Worm (Caenorhabditis elegans) whole organism, midembryonic: ENCODE data around the gene mct-6.

Experiments
- T22C8.4 ChIP-seq: fragments of 200-800 bp; sonication (Bioruptor generic); IDR thresholded peaks from 2 replicates; pipeline ENCODE4 v1.3.6; 2022; ENCODE audit warnings: missing genetic modification characterization, missing compliant biosample characterization
- cog-1 ChIP-seq: sonication (generic microtip); optimal IDR thresholded peaks from 2 replicates; lab custom pipeline; 2016; ENCODE audit warnings: missing genetic modification characterization, missing compliant biosample characterization
- flt-1 ChIP-seq: fragments of 200-800 bp; sonication (Bioruptor generic); IDR thresholded peaks from 2 replicates; pipeline ENCODE4 v1.3.6; 2022; ENCODE audit warnings: missing genetic modification characterization, missing compliant biosample characterization
- med-1 ChIP-seq: sonication (generic microtip); optimal IDR thresholded peaks from 2 replicates; lab custom pipeline; 2017; ENCODE audit warnings: missing genetic modification characterization, mild to moderate bottlenecking, missing compliant biosample characterization, antibody characterized with exemption, missing genetic modification reagents; ENCODE audit not compliant: insufficient read depth
- ref-1 ChIP-seq: fragments of 200-800 bp; sonication (Bioruptor generic); conservative IDR thresholded peaks from 2 replicates; pipeline ENCODE4 v1.3.6; 2022; ENCODE audit warnings: missing genetic modification reagents, missing genetic modification characterization, missing compliant biosample characterization
- ztf-23 ChIP-seq: fragments of 200-800 bp; sonication (Bioruptor generic); IDR thresholded peaks from 2 replicates; pipeline ENCODE4 v1.3.6; 2022; ENCODE audit warnings: missing genetic modification reagents, missing genetic modification characterization, missing compliant biosample characterization
- ztf-29 ChIP-seq: fragments of 200-800 bp; sonication (Bioruptor generic); IDR thresholded peaks from 2 replicates; pipeline ENCODE4 v1.3.6; 2022; ENCODE audit warnings: missing genetic modification reagents, missing genetic modification characterization, missing compliant biosample characterization

ce11 chrX:16814913-16815312 is 44.6 kb upstream of the mct-6 start:
- TF ChIP-seq ref-1 (GFP tag; lab: Robert Waterston, UW) (no peak), med-1 (GFP tag; lab: Kevin White, UChicago) (no peak), T22C8.4 (GFP tag; lab: Robert Waterston, UW) (no peak), ztf-23 (GFP tag; lab: Robert Waterston, UW) (no peak), flt-1 (GFP tag; lab: Robert Waterston, UW) (no peak), cog-1 (no peak), ztf-29 (no peak)
